Worm (Caenorhabditis elegans): ENCODE data around the gene F57G4.11.
"Not testable (repeated sequence)": the region's sequence is repeated elsewhere in the genome, so short reads cannot be mapped to it uniquely, and the experiment has no call there.

The F57G4.11 gene

ce11 chrV:17624906-17625305, at the start of gene F57G4.11:
TSS of gene F57G4.11 (plus strand) at chrV:17625206.
- TF ChIP-seq elt-1 (tag; optimal IDR thresholded peaks at IDR 0.05): no peak
- TF ChIP-seq unc-55 (GFP tag; optimal IDR thresholded peaks at IDR 0.05): no peak
- TF ChIP-seq nhr-77 (tag; optimal IDR thresholded peaks at IDR 0.05): no peak
- TF ChIP-seq sem-4 (tag; optimal IDR thresholded peaks at IDR 0.05): no peak
- no peak for TF ChIP-seq nhr-6 (tag; optimal IDR thresholded peaks at IDR 0.05)
- no peak for TF ChIP-seq mbf-1 (tag; optimal IDR thresholded peaks at IDR 0.05)
- TF ChIP-seq nhr-23 (tag; optimal IDR thresholded peaks at IDR 0.05): no peak
- no peak for TF ChIP-seq mab-5 (tag; optimal IDR thresholded peaks at IDR 0.05)
- TF ChIP-seq crh-2 (tag; optimal IDR thresholded peaks at IDR 0.05): no peak
- no peak for TF ChIP-seq nhr-237 (tag; optimal IDR thresholded peaks at IDR 0.05)
- TF ChIP-seq unc-62 (GFP tag; optimal IDR thresholded peaks at IDR 0.05): no peak
- TF ChIP-seq lin-39 (tag; optimal IDR thresholded peaks at IDR 0.05): no peak
- no peak for TF ChIP-seq C34F6.9 (tag; optimal IDR thresholded peaks at IDR 0.05)
- no peak for TF ChIP-seq gmeb-1 (tag; optimal IDR thresholded peaks at IDR 0.05)
- TF ChIP-seq alr-1 (tag; optimal IDR thresholded peaks at IDR 0.05): no peak
- TF ChIP-seq zag-1 (tag; optimal IDR thresholded peaks at IDR 0.05): no peak
- TF ChIP-seq unc-39 (tag; optimal IDR thresholded peaks at IDR 0.05): no peak
- no peak for TF ChIP-seq egl-27 (tag; optimal IDR thresholded peaks at IDR 0.05)

- no peak for TF ChIP-seq ama-1 (optimal IDR thresholded peaks at IDR 0.05)
- no peak for TF ChIP-seq nhr-11 (tag; optimal IDR thresholded peaks at IDR 0.05)
- no peak for TF ChIP-seq skn-1 (tag; optimal IDR thresholded peaks at IDR 0.05)
- TF ChIP-seq C34F6.9 (tag; optimal IDR thresholded peaks at IDR 0.05): no peak
- no peak for TF ChIP-seq nhr-6 (tag; optimal IDR thresholded peaks at IDR 0.05)
- no peak for TF ChIP-seq alr-1 (tag; optimal IDR thresholded peaks at IDR 0.05)
- TF ChIP-seq egl-27 (tag; optimal IDR thresholded peaks at IDR 0.05): no peak
- no peak for TF ChIP-seq nhr-21 (tag; optimal IDR thresholded peaks at IDR 0.05)
- no peak for TF ChIP-seq ZK546.5 (tag; optimal IDR thresholded peaks at IDR 0.05)
- no peak for TF ChIP-seq ztf-11 (tag; optimal IDR thresholded peaks at IDR 0.05)
- no peak for TF ChIP-seq nhr-77 (tag; optimal IDR thresholded peaks at IDR 0.05)
- TF ChIP-seq F13H6.1 (tag; optimal IDR thresholded peaks at IDR 0.05): no peak
- no peak for TF ChIP-seq nhr-237 (tag; optimal IDR thresholded peaks at IDR 0.05)
- TF ChIP-seq nhr-25 (tag; optimal IDR thresholded peaks at IDR 0.05): no peak
- TF ChIP-seq ztf-1 (GFP tag; conservative IDR thresholded peaks at IDR 0.05): no peak
- no peak for TF ChIP-seq zag-1 (tag; optimal IDR thresholded peaks at IDR 0.05)
- no peak for TF ChIP-seq sma-9 (GFP tag; optimal IDR thresholded peaks at IDR 0.05)
- TF ChIP-seq sma-9 (tag; optimal IDR thresholded peaks at IDR 0.05): no peak
- TF ChIP-seq gmeb-1 (tag; optimal IDR thresholded peaks at IDR 0.05): no peak
Observed at ce11 chrV:17580017-17580416, 45.0 kb upstream of the F57G4.11 start.

ce11 chrV:17584352-17584843, 40.6 kb upstream of the F57G4.11 start, which contains the start of gene fbxa-133:
TSS of gene fbxa-133 (plus strand) at chrV:17584793.
- not testable (repeated sequence) for TF ChIP-seq aly-2, elt-3, R02D3.7 (tag; optimal IDR thresholded peaks at IDR 0.05)

- no peak for TF ChIP-seq ceh-16 (tag; optimal IDR thresholded peaks at IDR 0.05)
- no peak for TF ChIP-seq nhr-11 (tag; optimal IDR thresholded peaks at IDR 0.05)
- no peak for TF ChIP-seq C34F6.9 (tag; optimal IDR thresholded peaks at IDR 0.05)
- no peak for TF ChIP-seq elt-1 (tag; optimal IDR thresholded peaks at IDR 0.05)
- TF ChIP-seq nhr-25 (tag; optimal IDR thresholded peaks at IDR 0.05): no peak
- TF ChIP-seq dmd-4 (tag; optimal IDR thresholded peaks at IDR 0.05): no peak
- no peak for TF ChIP-seq crh-2 (tag; optimal IDR thresholded peaks at IDR 0.05)
- TF ChIP-seq mbf-1 (tag; optimal IDR thresholded peaks at IDR 0.05): no peak
- TF ChIP-seq sma-9 (GFP tag; optimal IDR thresholded peaks at IDR 0.05): no peak
- TF ChIP-seq sma-9 (tag; optimal IDR thresholded peaks at IDR 0.05): no peak
- TF ChIP-seq nhr-10 (tag; optimal IDR thresholded peaks at IDR 0.05): no peak
- no peak for TF ChIP-seq lin-13 (GFP tag; optimal IDR thresholded peaks at IDR 0.05)
- no peak for TF ChIP-seq unc-55 (GFP tag; optimal IDR thresholded peaks at IDR 0.05)
- no peak for TF ChIP-seq nhr-77 (tag; optimal IDR thresholded peaks at IDR 0.05)
- no peak for TF ChIP-seq ztf-11 (tag; optimal IDR thresholded peaks at IDR 0.05)
- TF ChIP-seq elt-3 (tag; optimal IDR thresholded peaks at IDR 0.05): no peak
- no peak for TF ChIP-seq blmp-1 (tag; optimal IDR thresholded peaks at IDR 0.05; ENCODE audit: insufficient read depth)
- TF ChIP-seq lin-39 (tag; optimal IDR thresholded peaks at IDR 0.05): no peak
- no peak for TF ChIP-seq lin-11 (tag; optimal IDR thresholded peaks at IDR 0.05)
- no peak for TF ChIP-seq ZK546.5 (tag; optimal IDR thresholded peaks at IDR 0.05)
Observed at ce11 chrV:17595691-17596090, 29.3 kb upstream of the F57G4.11 start.

All from whole organism, L2 larva.